Worm (Caenorhabditis elegans): ENCODE measurements around the gene slr-2.

DNA sequence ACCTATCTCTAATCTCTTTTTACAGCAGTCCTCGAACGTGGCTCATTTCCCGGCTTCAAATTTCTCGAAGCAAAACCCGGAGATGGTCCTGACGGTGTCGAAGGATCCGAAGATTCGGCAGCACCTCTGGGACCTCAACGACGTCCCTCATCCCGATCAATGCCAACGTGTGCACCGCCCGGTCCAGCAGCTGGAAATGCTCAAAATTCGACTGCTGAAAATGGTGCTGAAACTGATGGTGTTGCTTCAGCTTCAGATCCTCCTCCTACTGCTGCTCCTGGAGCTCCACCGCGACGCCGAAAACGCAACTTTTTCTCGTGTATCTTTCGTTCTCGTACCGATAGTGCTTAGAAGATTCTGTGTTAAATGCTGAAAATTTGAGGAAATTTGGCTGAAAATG, 19.1 kb downstream of the slr-2 start:
- no peak for TF ChIP-seq pha-4 (tag; optimal IDR thresholded peaks at IDR 0.05)
- TF ChIP-seq nhr-28 (tag; optimal IDR thresholded peaks at IDR 0.05) = no peak
- TF ChIP-seq lin-13 (tag; optimal IDR thresholded peaks at IDR 0.05) = no peak
- no peak for TF ChIP-seq nhr-12 (tag; optimal IDR thresholded peaks at IDR 0.05)
- no peak for TF ChIP-seq unc-62 (GFP tag; optimal IDR thresholded peaks at IDR 0.05)
- TF ChIP-seq snpc-4 (tag; optimal IDR thresholded peaks at IDR 0.05) = no peak
- TF ChIP-seq ceh-83 (GFP tag; optimal IDR thresholded peaks at IDR 0.05) = no peak
- TF ChIP-seq lsy-2 (tag; optimal IDR thresholded peaks at IDR 0.05) = no peak
- no peak for TF ChIP-seq elt-3 (tag; optimal IDR thresholded peaks at IDR 0.05)
- TF ChIP-seq ham-2 (GFP tag; optimal IDR thresholded peaks at IDR 0.05) = no peak

Data from whole organism, mixed stage, embryonic.